Fruit fly (Drosophila melanogaster) whole organism, embryonic: ENCODE data around the gene CG33490.

Source experiments
- Awh ChIP-seq: fragments of 200-800 bp; sonication (Bioruptor generic); IDR thresholded peaks from 2 replicates; pipeline ENCODE4, ENCODE4 v1.3.6; 2022; ENCODE audit warnings: missing biosample characterization, missing genetic modification characterization
- CG10979 ChIP-seq: fragments of 200-800 bp; sonication (Bioruptor generic); optimal IDR thresholded peaks from 2 replicates; lab custom pipeline; 2018; ENCODE audit warnings: missing biosample characterization, mild to moderate bottlenecking, missing genetic modification characterization, moderate library complexity
- CG11560 ChIP-seq: fragments of 200-800 bp; sonication (Bioruptor generic); IDR thresholded peaks from 3 replicates; pipeline ENCODE4 v1.3.6; 2022; ENCODE audit warnings: missing biosample characterization, missing genetic modification characterization
- CG12236 ChIP-seq: fragments of 200-800 bp; sonication (Bioruptor generic); optimal IDR thresholded peaks from 2 replicates; lab custom pipeline; 2016; ENCODE audit warnings: missing biosample characterization, missing genetic modification characterization
- CG13123 ChIP-seq: fragments of 200-800 bp; sonication (Bioruptor generic); optimal IDR thresholded peaks from 2 replicates; lab custom pipeline; 2016; ENCODE audit warnings: missing biosample characterization, missing genetic modification characterization
- CG17568 ChIP-seq: fragments of 200-800 bp; sonication (Bioruptor generic); optimal IDR thresholded peaks from 2 replicates; lab custom pipeline; 2018; ENCODE audit warnings: missing biosample characterization, mild to moderate bottlenecking, missing genetic modification characterization, moderate library complexity
- CG2678 ChIP-seq: fragments of 200-800 bp; sonication (Bioruptor generic); optimal IDR thresholded peaks from 3 replicates; lab custom pipeline; 2019; ENCODE audit warnings: missing biosample characterization, mild to moderate bottlenecking, missing genetic modification characterization, moderate library complexity
- CG2712 ChIP-seq: fragments of 200-800 bp; optimal IDR thresholded peaks from 3 replicates; lab custom pipeline; 2019; ENCODE audit warnings: missing biosample characterization, mild to moderate bottlenecking, missing genetic modification characterization, moderate library complexity
- CG3163 ChIP-seq: fragments of 200-800 bp; sonication (Bioruptor generic); optimal IDR thresholded peaks from 3 replicates; lab custom pipeline; 2016; ENCODE audit warnings: missing biosample characterization, missing genetic modification characterization
- CG32532 ChIP-seq: fragments of 200-800 bp; sonication (Bioruptor generic); IDR thresholded peaks from 2 replicates; pipeline ENCODE4 v1.3.6; 2022; ENCODE audit warnings: missing biosample characterization, missing genetic modification characterization
- CG34376 ChIP-seq: fragments of 200-800 bp; sonication (Bioruptor generic); optimal IDR thresholded peaks from 2 replicates; lab custom pipeline; 2018; ENCODE audit warnings: missing biosample characterization, mild to moderate bottlenecking, missing genetic modification characterization
- CG4404 ChIP-seq: fragments of 200-800 bp; sonication (Bioruptor generic); IDR thresholded peaks from 2 replicates; pipeline ENCODE4 v1.3.6; 2022; ENCODE audit warnings: missing biosample characterization, missing genetic modification characterization
- CG4617 ChIP-seq: fragments of 200-800 bp; sonication (Bioruptor generic); optimal IDR thresholded peaks from 3 replicates; lab custom pipeline; 2016; ENCODE audit warnings: missing biosample characterization, missing genetic modification characterization, borderline replicate concordance
- CG4707 ChIP-seq: fragments of 200-800 bp; sonication (Bioruptor generic); optimal IDR thresholded peaks from 2 replicates; lab custom pipeline; 2018; ENCODE audit warnings: missing biosample characterization, mild to moderate bottlenecking, missing genetic modification characterization, moderate library complexity
- CG4854 ChIP-seq: fragments of 200-800 bp; sonication (Bioruptor generic); optimal IDR thresholded peaks from 2 replicates; lab custom pipeline; 2016; ENCODE audit warnings: missing biosample characterization, missing genetic modification characterization, inconsistent platforms
- CG8089 ChIP-seq: fragments of 200-800 bp; sonication (Bioruptor generic); optimal IDR thresholded peaks from 3 replicates; lab custom pipeline; 2016; ENCODE audit warnings: missing biosample characterization, missing genetic modification characterization
- CG8281 ChIP-seq: fragments of 200-800 bp; sonication (Bioruptor generic); optimal IDR thresholded peaks from 2 replicates; lab custom pipeline; 2018; ENCODE audit warnings: missing biosample characterization, mild to moderate bottlenecking, missing genetic modification characterization, moderate library complexity
- CHES-1-like ChIP-seq: fragments of 200-800 bp; sonication (Bioruptor generic); optimal IDR thresholded peaks from 2 replicates; lab custom pipeline; 2016; ENCODE audit warnings: missing biosample characterization, missing genetic modification characterization
- Camta ChIP-seq: fragments of 200-800 bp; sonication (Bioruptor generic); optimal IDR thresholded peaks from 2 replicates; lab custom pipeline; 2016; ENCODE audit warnings: missing biosample characterization, missing genetic modification characterization
- Chrac-16 ChIP-seq: fragments of 200-800 bp; sonication (Bioruptor generic); optimal IDR thresholded peaks from 3 replicates; lab custom pipeline; 2016; ENCODE audit warnings: missing biosample characterization, missing genetic modification characterization
- Dad ChIP-seq: fragments of 200-800 bp; sonication (Bioruptor generic); optimal IDR thresholded peaks from 3 replicates; lab custom pipeline; 2016; ENCODE audit warnings: missing biosample characterization, missing genetic modification characterization
- Dbx ChIP-seq: fragments of 200-800 bp; sonication (Bioruptor generic); IDR thresholded peaks from 3 replicates; pipeline ENCODE4 v1.3.6; 2022; ENCODE audit warnings: missing biosample characterization, missing genetic modification characterization
- Dek ChIP-seq: fragments of 200-800 bp; sonication (Bioruptor generic); optimal IDR thresholded peaks from 3 replicates; lab custom pipeline; 2019; ENCODE audit warnings: missing biosample characterization, mild to moderate bottlenecking, missing genetic modification characterization, moderate library complexity
- Dip2 ChIP-seq: fragments of 200-800 bp; sonication (Bioruptor generic); IDR thresholded peaks from 2 replicates; pipeline ENCODE4 v1.3.6; 2022; ENCODE audit warnings: missing biosample characterization, missing genetic modification characterization
- Ets65A ChIP-seq: fragments of 200-800 bp; sonication (Bioruptor generic); peaks from one replicate; lab custom pipeline; 2016; ENCODE audit warnings: missing biosample characterization, missing genetic modification characterization
- Gug ChIP-seq: fragments of 200-800 bp; sonication (Bioruptor generic); IDR thresholded peaks from 4 replicates; pipeline ENCODE4 v1.3.6; 2022; ENCODE audit warnings: missing biosample characterization, missing genetic modification characterization
- H15 ChIP-seq: fragments of 200-800 bp; sonication (Bioruptor generic); IDR thresholded peaks from 3 replicates; pipeline ENCODE4 v1.3.6; 2022; ENCODE audit warnings: missing biosample characterization, missing genetic modification characterization
- Hey ChIP-seq: fragments of 200-800 bp; sonication (Bioruptor generic); optimal IDR thresholded peaks from 3 replicates; lab custom pipeline; 2018; ENCODE audit warnings: missing biosample characterization, mild to moderate bottlenecking, missing genetic modification characterization
- Poxn ChIP-seq: fragments of 200-800 bp; sonication (Bioruptor generic); IDR thresholded peaks from 2 replicates; pipeline ENCODE4 v1.3.6; 2022; ENCODE audit warnings: missing biosample characterization, missing genetic modification characterization
- Scr ChIP-seq: fragments of 200-800 bp; sonication (Bioruptor generic); IDR thresholded peaks from 2 replicates; pipeline ENCODE4 v1.3.6; 2022; ENCODE audit warnings: missing biosample characterization, missing genetic modification characterization; ENCODE audit not compliant: partially characterized antibody
- Side ChIP-seq: fragments of 200-800 bp; sonication (Bioruptor generic); optimal IDR thresholded peaks from 2 replicates; lab custom pipeline; 2016; ENCODE audit warnings: missing biosample characterization, missing genetic modification characterization
- Sry-δ ChIP-seq: fragments of 200-800 bp; sonication (Bioruptor generic); optimal IDR thresholded peaks from 2 replicates; lab custom pipeline; 2016; ENCODE audit warnings: missing biosample characterization, missing genetic modification characterization
- abd-A ChIP-seq: fragments of 200-800 bp; sonication (Bioruptor generic); optimal IDR thresholded peaks from 3 replicates; lab custom pipeline; 2019; ENCODE audit warnings: missing biosample characterization, mild to moderate bottlenecking, missing genetic modification characterization, moderate library complexity
- dan ChIP-seq: fragments of 200-800 bp; sonication (Bioruptor generic); IDR thresholded peaks from 2 replicates; pipeline ENCODE4 v1.3.6; 2022; ENCODE audit warnings: missing biosample characterization, missing genetic modification characterization
- esg ChIP-seq: fragments of 200-800 bp; sonication (Bioruptor generic); conservative IDR thresholded peaks from 2 replicates; pipeline ENCODE4 v1.3.6; 2022; ENCODE audit warnings: missing biosample characterization, missing genetic modification characterization
- eyg ChIP-seq: fragments of 200-800 bp; sonication (Bioruptor generic); optimal IDR thresholded peaks from 3 replicates; lab custom pipeline; 2016; ENCODE audit warnings: missing biosample characterization, missing genetic modification characterization
- fd3F ChIP-seq: fragments of 200-800 bp; sonication (Bioruptor generic); optimal IDR thresholded peaks from 2 replicates; lab custom pipeline; 2018; ENCODE audit warnings: missing biosample characterization, mild to moderate bottlenecking, missing genetic modification characterization, moderate library complexity
- gce ChIP-seq: fragments of 200-800 bp; sonication (Bioruptor generic); IDR thresholded peaks from 3 replicates; pipeline ENCODE4 v1.3.6; 2022; ENCODE audit warnings: missing biosample characterization, missing genetic modification characterization
- hth ChIP-seq: fragments of >200 bp; optimal IDR thresholded peaks from 2 replicates; lab custom pipeline; 2017; ENCODE audit warnings: inconsistent platforms
- nerfin-1 ChIP-seq: fragments of 200-800 bp; sonication (Bioruptor generic); optimal IDR thresholded peaks from 3 replicates; lab custom pipeline; 2019; ENCODE audit warnings: missing biosample characterization, mild to moderate bottlenecking, missing genetic modification characterization, moderate library complexity
- nerfin-2 ChIP-seq: fragments of 200-800 bp; sonication (Bioruptor generic); IDR thresholded peaks from 2 replicates; pipeline ENCODE4 v1.3.6; 2022; ENCODE audit warnings: missing biosample characterization, missing genetic modification characterization; ENCODE audit not compliant: partially characterized antibody
- nmo ChIP-seq: fragments of 200-800 bp; sonication (Bioruptor generic); optimal IDR thresholded peaks from 2 replicates; lab custom pipeline; 2018; ENCODE audit warnings: missing biosample characterization, mild to moderate bottlenecking, missing genetic modification characterization, moderate library complexity
- org-1 ChIP-seq: fragments of 200-800 bp; sonication (Bioruptor generic); optimal IDR thresholded peaks from 2 replicates; lab custom pipeline; 2017; ENCODE audit warnings: missing biosample characterization, missing genetic modification characterization
- pb ChIP-seq: fragments of 200-800 bp; sonication (Bioruptor generic); optimal IDR thresholded peaks from 3 replicates; lab custom pipeline; 2016; ENCODE audit warnings: missing biosample characterization, missing genetic modification characterization
- pnt ChIP-seq: fragments of 200-800 bp; sonication (Bioruptor generic); optimal IDR thresholded peaks from 3 replicates; lab custom pipeline; 2016; ENCODE audit warnings: missing biosample characterization, missing genetic modification characterization
- ranshi ChIP-seq: fragments of 200-800 bp; sonication (Bioruptor generic); IDR thresholded peaks from 2 replicates; pipeline ENCODE4 v1.3.6; 2022; ENCODE audit warnings: missing biosample characterization, missing genetic modification characterization
- sc ChIP-seq, 3 experiments: fragments of >200 bp in 2 of 3; fragments of 200-800 bp in 1 of 3; sonication (Bioruptor generic) in 1 of 3; optimal IDR thresholded peaks; 2 replicates in 2 of 3; 3 replicates in 1 of 3; lab custom pipeline; 2017; ENCODE audit warnings: mild to moderate bottlenecking in 1 of 3, missing biosample characterization in 1 of 3, missing genetic modification characterization in 1 of 3, missing genetic modification reagents in 1 of 3
- tin ChIP-seq: fragments of 200-800 bp; sonication (Bioruptor generic); optimal IDR thresholded peaks from 3 replicates; lab custom pipeline; 2016; ENCODE audit warnings: missing biosample characterization, missing genetic modification characterization
- wor ChIP-seq: fragments of 200-800 bp; sonication (Bioruptor generic); IDR thresholded peaks from 2 replicates; pipeline ENCODE4 v1.3.6; 2022; ENCODE audit warnings: missing biosample characterization, missing genetic modification characterization

Gene CG33490

DNA sequence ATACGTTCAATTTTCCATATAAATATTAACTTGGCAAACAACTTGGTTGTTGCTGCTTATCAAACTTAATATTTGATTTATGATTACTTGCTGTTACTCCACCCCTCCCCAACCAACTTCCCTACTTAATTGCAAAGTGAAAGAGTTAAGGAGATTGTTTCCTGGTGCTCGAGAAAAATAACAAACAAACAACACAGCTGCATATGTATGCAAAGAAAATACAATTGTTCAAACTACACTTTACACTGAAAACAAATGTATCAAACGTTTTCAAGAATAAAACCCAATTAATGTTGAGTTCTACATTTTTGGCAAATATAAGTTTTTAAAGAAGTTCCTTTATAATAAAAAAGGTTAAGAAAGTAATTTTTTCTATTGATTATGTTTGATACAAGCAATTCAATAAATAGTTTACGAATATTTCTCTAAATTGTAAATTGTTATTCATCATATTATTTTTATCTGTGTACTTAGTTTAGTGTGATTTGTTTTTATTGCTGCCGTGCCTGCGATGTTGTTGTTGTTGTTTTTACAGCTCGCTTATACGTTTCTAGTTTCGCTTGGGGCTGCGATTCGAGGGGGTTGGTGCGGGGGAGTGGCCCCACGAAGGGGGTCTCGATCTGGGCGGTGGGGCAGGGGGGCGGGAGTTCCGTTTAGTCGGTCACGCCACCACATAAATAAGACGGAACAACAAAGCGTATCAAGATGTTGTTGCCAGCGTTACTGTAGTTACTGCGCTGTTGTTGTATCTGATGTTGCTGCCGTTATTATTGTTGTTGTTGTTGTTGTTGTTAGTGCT lies 18.6 kb downstream of the CG33490 start (continued):
- TF ChIP-seq Awh (GFP tag; lab: Robert Waterston, UW) (no peak), CG32532 (GFP tag; lab: Robert Waterston, UW) (peak; percentile 65), CG12236 (GFP tag; lab: Kevin White, UChicago) (peak; percentile 26), ranshi (GFP tag; lab: Robert Waterston, UW) (peak; percentile 62; the same call in 1 of the 2 replicates), dan (GFP tag; lab: Robert Waterston, UW) (no peak), eyg (GFP tag; lab: Kevin White, UChicago) (no peak), nerfin-1 (tag; lab: Kevin White, UChicago) (peak; percentile 77), sc (optimal IDR thresholded peaks at IDR 0.05; lab: Kevin White, UChicago) (no peak), sc (GFP tag; optimal IDR thresholded peaks at IDR 0.05; lab: Kevin White, UChicago) (peak; percentile 71), Poxn (GFP tag; lab: Robert Waterston, UW) (no peak), Chrac-16 (GFP tag; lab: Kevin White, UChicago) (peak; percentile 39), Ets65A (no peak), esg (GFP tag; lab: Robert Waterston, UW) (no peak), abd-A (tag; lab: Kevin White, UChicago) (peak; percentile 91), nerfin-2 (GFP tag; lab: Robert Waterston, UW) (no peak), CG10979 (tag; lab: Kevin White, UChicago) (peak; percentile 90), Camta (peak; percentile 70), org-1 (peak; percentile 64), Dip2 (GFP tag; lab: Robert Waterston, UW) (no peak), gce (GFP tag; lab: Robert Waterston, UW) (peak; percentile 26; the same call in 1 of the 3 replicates), Dad (no peak), wor (peak; percentile 33; the same call in 1 of the 2 replicates), CG4707 (GFP tag; lab: Kevin White, UChicago) (peak; percentile 30), CG17568 (GFP tag; lab: Kevin White, UChicago) (peak; percentile 49), Dek (tag; lab: Kevin White, UChicago) (peak; percentile 64), CG4617 (GFP tag; lab: Kevin White, UChicago) (peak; percentile 19), fd3F (GFP tag; lab: Kevin White, UChicago) (peak; percentile 39), CG8281 (tag; lab: Kevin White, UChicago) (no peak), CG8089 (GFP tag; lab: Kevin White, UChicago) (peak; percentile 42), pb (no peak), H15 (0 out of 3 replicates have a peak, but pooled peaks have one; percentile 33), CG3163 (no peak), Hey (tag; lab: Kevin White, UChicago) (peak; percentile 35), CHES-1-like (peak; percentile 61), tin (GFP tag; lab: Kevin White, UChicago) (peak; percentile 41), CG11560 (tag; lab: Robert Waterston, UW) (no peak), Side (GFP tag; lab: Kevin White, UChicago) (peak; percentile 20), CG4854 (GFP tag; lab: Kevin White, UChicago) (peak; percentile 32), CG4404 (GFP tag; lab: Robert Waterston, UW) (no peak), hth (lab: Kevin White, UChicago) (no peak), CG34376 (GFP tag; lab: Kevin White, UChicago) (peak; percentile 34), pnt (GFP tag; lab: Kevin White, UChicago) (peak; percentile 38), CG13123 (GFP tag; lab: Kevin White, UChicago) (peak; percentile 27), Dbx (peak; percentile 67), CG2678 (tag; lab: Kevin White, UChicago) (peak; percentile 91), nmo (GFP tag; lab: Kevin White, UChicago) (peak; percentile 85), Sry-δ (peak; percentile 18), CG2712 (tag; lab: Kevin White, UChicago) (peak; percentile 90), Gug (no peak), Scr (GFP tag; lab: Robert Waterston, UW) (no peak)
